Worm (Caenorhabditis elegans) whole organism, L4 larva: ENCODE measurements around the gene aqp-5.

Experiments
- F26F4.8 ChIP-seq: fragments of 200-800 bp; sonication (Bioruptor generic); conservative IDR thresholded peaks from 2 replicates; pipeline ENCODE4 v1.3.6; 2022; ENCODE audit warnings: missing genetic modification characterization, missing compliant biosample characterization
- F49E8.2 ChIP-seq: sonication (generic microtip); optimal IDR thresholded peaks from 2 replicates; lab custom pipeline; 2016; ENCODE audit warnings: missing compliant biosample characterization, mild to moderate bottlenecking, missing genetic modification characterization, borderline replicate concordance
- T26A8.4 ChIP-seq: fragments of 200-800 bp; sonication (Bioruptor generic); IDR thresholded peaks from 2 replicates; pipeline ENCODE4 v1.3.6; 2022; ENCODE audit warnings: missing genetic modification characterization, missing compliant biosample characterization
- Y75B8A.6 ChIP-seq: fragments of 200-800 bp; sonication (Bioruptor generic); IDR thresholded peaks from 2 replicates; pipeline ENCODE4 v1.3.6; 2022; ENCODE audit warnings: missing genetic modification reagents, missing genetic modification characterization, missing compliant biosample characterization
- ZK546.5 ChIP-seq, 2 experiments: sonication (generic microtip); optimal IDR thresholded peaks; 2 replicates each; lab custom pipeline; 2017; ENCODE audit warnings: missing biosample characterization in 2 of 2, missing genetic modification characterization in 2 of 2
- aha-1 ChIP-seq: fragments of 150-350 bp; peaks from one replicate; lab custom pipeline; 2014; ENCODE audit warnings: missing biosample characterization, missing genetic modification characterization
- aly-2 ChIP-seq: sonication (generic microtip); optimal IDR thresholded peaks from 2 replicates; lab custom pipeline; 2018; ENCODE audit warnings: missing biosample characterization, missing genetic modification characterization
- ama-1 ChIP-seq: fragments of 150-350 bp; optimal IDR thresholded peaks from 2 replicates; lab custom pipeline; 2014; ENCODE audit warnings: inconsistent platforms, mixed read lengths
- arid-1 ChIP-seq: fragments of 200-800 bp; sonication (Bioruptor generic); conservative IDR thresholded peaks from 2 replicates; pipeline ENCODE4 v1.3.6; 2022; ENCODE audit warnings: missing genetic modification reagents, missing genetic modification characterization, missing compliant biosample characterization
- attf-4 ChIP-seq: sonication (generic microtip); optimal IDR thresholded peaks from 3 replicates; lab custom pipeline; 2017; ENCODE audit warnings: missing biosample characterization, missing genetic modification characterization
- ceh-20 ChIP-seq: fragments of 200-800 bp; sonication (Bioruptor generic); IDR thresholded peaks from 2 replicates; pipeline ENCODE4 v1.3.6; 2022; ENCODE audit warnings: missing genetic modification reagents, missing genetic modification characterization, missing compliant biosample characterization
- ceh-28 ChIP-seq: fragments of 150-350 bp; optimal IDR thresholded peaks from 2 replicates; lab custom pipeline; 2014; ENCODE audit warnings: missing biosample characterization, missing genetic modification reagents, missing genetic modification characterization
- ceh-32 ChIP-seq: sonication (generic microtip); optimal IDR thresholded peaks from 2 replicates; lab custom pipeline; 2016; ENCODE audit warnings: mild to moderate bottlenecking, missing genetic modification characterization, missing compliant biosample characterization; ENCODE audit not compliant: poor library complexity
- ctbp-1 ChIP-seq: fragments of 200-800 bp; sonication (Bioruptor generic); IDR thresholded peaks from 2 replicates; pipeline ENCODE4 v1.3.6; 2022; ENCODE audit warnings: missing genetic modification reagents, missing genetic modification characterization, missing compliant biosample characterization
- daf-16 ChIP-seq, 3 experiments: sonication (generic microtip); optimal IDR thresholded peaks; 2 replicates each; lab custom pipeline; 2016 to 2017; ENCODE audit warnings: missing genetic modification characterization in 3 of 3, missing genetic modification reagents in 3 of 3, mild to moderate bottlenecking in 2 of 3, missing compliant biosample characterization in 2 of 3, missing biosample characterization in 1 of 3, moderate library complexity in 1 of 3
- daf-19 ChIP-seq: fragments of 200-800 bp; sonication (Bioruptor generic); conservative IDR thresholded peaks from 2 replicates; pipeline ENCODE4 v1.3.6; 2022; ENCODE audit warnings: missing genetic modification characterization, missing compliant biosample characterization
- dpl-1 ChIP-seq: fragments of 150-350 bp; optimal IDR thresholded peaks from 2 replicates; lab custom pipeline; 2014; ENCODE audit warnings: missing biosample characterization, missing genetic modification reagents, missing genetic modification characterization
- duxl-1 ChIP-seq: sonication (generic microtip); optimal IDR thresholded peaks from 2 replicates; lab custom pipeline; 2016; ENCODE audit warnings: mild to moderate bottlenecking, missing genetic modification characterization, moderate library complexity, missing compliant biosample characterization; ENCODE audit not compliant: poor library complexity
- dve-1 ChIP-seq: sonication (generic microtip); optimal IDR thresholded peaks from 2 replicates; lab custom pipeline; 2017; ENCODE audit warnings: antibody characterized with exemption, mild to moderate bottlenecking, missing genetic modification characterization, missing compliant biosample characterization; ENCODE audit not compliant: insufficient read depth
- egl-43 ChIP-seq: fragments of 200-800 bp; sonication (Bioruptor generic); IDR thresholded peaks from 2 replicates; pipeline ENCODE4 v1.3.6; 2022; ENCODE audit warnings: missing genetic modification reagents, missing genetic modification characterization, missing compliant biosample characterization
- fkh-10 ChIP-seq: fragments of 150-350 bp; optimal IDR thresholded peaks from 2 replicates; lab custom pipeline; 2014; ENCODE audit warnings: missing biosample characterization, missing genetic modification reagents, missing genetic modification characterization
- fos-1 ChIP-seq: fragments of 150-350 bp; optimal IDR thresholded peaks from 2 replicates; lab custom pipeline; 2014; ENCODE audit warnings: missing biosample characterization, missing genetic modification characterization
- hif-1 ChIP-seq, 2 experiments: sonication (generic microtip); optimal IDR thresholded peaks; 2 replicates each; lab custom pipeline; 2016 to 2017; ENCODE audit warnings: missing compliant biosample characterization in 2 of 2, missing genetic modification characterization in 2 of 2, missing genetic modification reagents in 2 of 2, missing genotype in 2 of 2, mild to moderate bottlenecking in 1 of 2
- hlh-30 ChIP-seq: sonication (generic microtip); optimal IDR thresholded peaks from 2 replicates; lab custom pipeline; 2017; ENCODE audit warnings: antibody characterized with exemption, mild to moderate bottlenecking, missing genetic modification characterization, missing compliant biosample characterization; ENCODE audit not compliant: insufficient read depth
- lin-1 ChIP-seq: fragments of 200-800 bp; sonication (Bioruptor generic); IDR thresholded peaks from 2 replicates; pipeline ENCODE4 v1.3.6; 2022; ENCODE audit warnings: missing genetic modification reagents, missing genetic modification characterization, missing compliant biosample characterization
- lin-29 ChIP-seq: fragments of 200-800 bp; sonication (Bioruptor generic); IDR thresholded peaks from 2 replicates; pipeline ENCODE4 v1.3.6; 2022; ENCODE audit warnings: missing genetic modification reagents, missing genetic modification characterization, missing compliant biosample characterization
- lir-3 ChIP-seq: sonication (generic microtip); optimal IDR thresholded peaks from 2 replicates; lab custom pipeline; 2016; ENCODE audit warnings: mild to moderate bottlenecking, missing genetic modification characterization, missing compliant biosample characterization
- lsy-2 ChIP-seq, 2 experiments: fragments of 150-350 bp in 1 of 2; sonication (generic microtip) in 1 of 2; optimal IDR thresholded peaks; 2 replicates each; lab custom pipeline; 2014 to 2017; ENCODE audit warnings: missing biosample characterization in 2 of 2, missing genetic modification characterization in 2 of 2
- mdt-29 ChIP-seq: fragments of 200-800 bp; sonication (Bioruptor generic); IDR thresholded peaks from 2 replicates; pipeline ENCODE4 v1.3.6; 2022; ENCODE audit warnings: missing genetic modification reagents, missing genetic modification characterization, missing compliant biosample characterization
- mes-2 ChIP-seq: sonication (generic microtip); optimal IDR thresholded peaks from 2 replicates; lab custom pipeline; 2016; ENCODE audit warnings: missing genotype, mild to moderate bottlenecking, missing genetic modification characterization, missing compliant biosample characterization; ENCODE audit not compliant: poor library complexity, severe bottlenecking
- mxl-3 ChIP-seq: fragments of 200-800 bp; sonication (Bioruptor generic); optimal IDR thresholded peaks from 2 replicates; lab custom pipeline; 2018; ENCODE audit warnings: mild to moderate bottlenecking, missing genetic modification characterization, missing compliant biosample characterization
- nhr-102 ChIP-seq: sonication (generic microtip); optimal IDR thresholded peaks from 2 replicates; lab custom pipeline; 2016; ENCODE audit warnings: mild to moderate bottlenecking, missing genetic modification characterization, moderate library complexity, missing compliant biosample characterization
- nhr-111 ChIP-seq: fragments of 200-800 bp; sonication (Bioruptor generic); optimal IDR thresholded peaks from 2 replicates; lab custom pipeline; 2018; ENCODE audit warnings: mild to moderate bottlenecking, missing genetic modification characterization, missing compliant biosample characterization
- nhr-237 ChIP-seq: sonication (generic microtip); optimal IDR thresholded peaks from 2 replicates; lab custom pipeline; 2017; ENCODE audit warnings: missing biosample characterization, missing genetic modification characterization
- nhr-28 ChIP-seq: fragments of 150-350 bp; optimal IDR thresholded peaks from 2 replicates; lab custom pipeline; 2014; ENCODE audit warnings: missing biosample characterization, missing genetic modification characterization
- nhr-48 ChIP-seq: sonication (generic microtip); optimal IDR thresholded peaks from 2 replicates; lab custom pipeline; 2016; ENCODE audit warnings: mild to moderate bottlenecking, missing genetic modification characterization, missing compliant biosample characterization
- nhr-77 ChIP-seq: fragments of 150-350 bp; optimal IDR thresholded peaks from 2 replicates; lab custom pipeline; 2014; ENCODE audit warnings: missing biosample characterization, missing genetic modification characterization
- pqm-1 ChIP-seq: sonication (generic microtip); optimal IDR thresholded peaks from 2 replicates; lab custom pipeline; 2017; ENCODE audit warnings: missing biosample characterization, missing genetic modification characterization
- rbr-2 ChIP-seq: sonication (generic microtip); optimal IDR thresholded peaks from 2 replicates; lab custom pipeline; 2016; ENCODE audit warnings: missing genotype, missing genetic modification characterization, missing compliant biosample characterization
- saeg-2 ChIP-seq: fragments of 200-800 bp; sonication (Bioruptor generic); IDR thresholded peaks from 2 replicates; pipeline ENCODE4 v1.3.6; 2022; ENCODE audit warnings: missing genetic modification reagents, missing genetic modification characterization, missing compliant biosample characterization
- snpc-1.2 ChIP-seq: fragments of 200-800 bp; sonication (Bioruptor generic); IDR thresholded peaks from 2 replicates; pipeline ENCODE4 v1.3.6; 2022; ENCODE audit warnings: missing genetic modification reagents, missing genetic modification characterization, missing compliant biosample characterization
- unc-130 ChIP-seq: sonication (generic microtip); optimal IDR thresholded peaks from 2 replicates; lab custom pipeline; 2016; ENCODE audit warnings: missing genetic modification reagents, missing genetic modification characterization, missing compliant biosample characterization
- unc-62 ChIP-seq, 3 experiments: fragments of 150-350 bp in 1 of 3; sonication (generic microtip); optimal IDR thresholded peaks in 2 of 3; peaks in 1 of 3; 1 replicate in 1 of 3; 2 replicates in 2 of 3; lab custom pipeline; 2014 to 2017; ENCODE audit warnings: missing biosample characterization in 3 of 3, missing genetic modification characterization in 3 of 3, missing genetic modification reagents in 3 of 3, missing genotype in 1 of 3
- zfp-3 ChIP-seq: fragments of 200-800 bp; sonication (Bioruptor generic); conservative IDR thresholded peaks from 2 replicates; pipeline ENCODE4 v1.3.6; 2022; ENCODE audit warnings: missing genetic modification reagents, missing genetic modification characterization, missing compliant biosample characterization
- ztf-11 ChIP-seq: fragments of 150-350 bp; optimal IDR thresholded peaks from 2 replicates; lab custom pipeline; 2014; ENCODE audit warnings: missing biosample characterization, missing genetic modification characterization

aqp-5 gene

ce11 chrV:10467104-10467503, 24.4 kb upstream of the aqp-5 start:
- TF ChIP-seq hlh-30: peak; percentile 71
- no peak for TF ChIP-seq fkh-10 (GFP tag; lab: Kevin White, UChicago)
- TF ChIP-seq nhr-111 (GFP tag; lab: Kevin White, UChicago): no peak
- no peak for TF ChIP-seq nhr-102
- no peak for TF ChIP-seq lir-3 (tag; lab: Kevin White, UChicago)
- no peak for TF ChIP-seq ctbp-1 (GFP tag; lab: Robert Waterston, UW)
- no peak for TF ChIP-seq T26A8.4 (GFP tag; lab: Robert Waterston, UW)
- TF ChIP-seq unc-130 (GFP tag; lab: Kevin White, UChicago): no peak
- TF ChIP-seq Y75B8A.6 (GFP tag; lab: Robert Waterston, UW): no peak
- TF ChIP-seq snpc-1.2 (GFP tag; lab: Robert Waterston, UW): no peak
- TF ChIP-seq mes-2 (tag; lab: Kevin White, UChicago): peak; percentile 2
- no peak for TF ChIP-seq rbr-2 (tag; lab: Kevin White, UChicago)
- no peak for TF ChIP-seq ceh-32 (tag; lab: Kevin White, UChicago)
- TF ChIP-seq ama-1 (lab: Kevin White, UChicago): peak; percentile 58
- no peak for TF ChIP-seq saeg-2 (GFP tag; lab: Robert Waterston, UW)
- no peak for TF ChIP-seq daf-16 (GFP tag; optimal IDR thresholded peaks at IDR 0.05; lab: Kevin White, UChicago)
- TF ChIP-seq daf-16 (tag; optimal IDR thresholded peaks at IDR 0.05; lab: Kevin White, UChicago): peak; percentile 15

ce11 chrV:10467659-10468058, 23.9 kb upstream of the aqp-5 start:
- TF ChIP-seq arid-1: no peak
- no peak for TF ChIP-seq unc-130 (GFP tag; lab: Kevin White, UChicago)
- peak in 1 of 2 experiments; percentile 90 for TF ChIP-seq unc-62 (GFP tag; optimal IDR thresholded peaks at IDR 0.05 in 1 of 2; lab: Kevin White, UChicago)
- TF ChIP-seq unc-62 (tag; optimal IDR thresholded peaks at IDR 0.05; lab: Kevin White, UChicago): no peak
- TF ChIP-seq aha-1 (tag; lab: Kevin White, UChicago): peak; percentile 13
- no peak for TF ChIP-seq dpl-1

ce11 chrV:10468190-10468589, 23.4 kb upstream of the aqp-5 start, which contains the start of gene egl-9:
TSS of gene egl-9 (plus strand) at chrV:10468517.
- TF ChIP-seq snpc-1.2 (GFP tag; lab: Robert Waterston, UW): no peak
- TF ChIP-seq ceh-28 (tag; lab: Kevin White, UChicago): no peak
- TF ChIP-seq nhr-28 (tag; lab: Kevin White, UChicago): peak; percentile 64
- 0 out of 2 replicates have a peak, but pooled peaks have one; percentile 48 for TF ChIP-seq ceh-20
- peak; percentile 78 to 98 for TF ChIP-seq hif-1 (tag; optimal IDR thresholded peaks at IDR 0.05; lab: Kevin White, UChicago)
- TF ChIP-seq mxl-3: peak; percentile 2
- peak; percentile 85 for TF ChIP-seq hlh-30
- TF ChIP-seq daf-16 (GFP tag; optimal IDR thresholded peaks at IDR 0.05; lab: Kevin White, UChicago): no peak
- TF ChIP-seq daf-16 (tag; optimal IDR thresholded peaks at IDR 0.05; lab: Kevin White, UChicago): peak; percentile 65
- TF ChIP-seq nhr-48 (tag; lab: Kevin White, UChicago): peak; percentile 53
- peak; percentile 7 for TF ChIP-seq nhr-102
- TF ChIP-seq lin-1: 0 out of 2 replicates have a peak, but pooled peaks have one; percentile 15
- TF ChIP-seq lin-29: no peak
- TF ChIP-seq ztf-11: no peak
- peak; percentile 51; the same call in 1 of the 2 replicates for TF ChIP-seq T26A8.4 (GFP tag; lab: Robert Waterston, UW)
- peak in 1 of 2 experiments; percentile 57 for TF ChIP-seq lsy-2 (tag; optimal IDR thresholded peaks at IDR 0.05; lab: Kevin White, UChicago)
- peak; percentile 33; the same call in 1 of the 2 replicates for TF ChIP-seq mdt-29 (GFP tag; lab: Robert Waterston, UW)
- peak; percentile 56 for TF ChIP-seq zfp-3 (GFP tag; lab: Robert Waterston, UW)
- TF ChIP-seq attf-4 (tag; lab: Kevin White, UChicago): no peak
- TF ChIP-seq nhr-77: peak; percentile 82
- TF ChIP-seq egl-43 (GFP tag; lab: Robert Waterston, UW): no peak
- no peak for TF ChIP-seq arid-1
- TF ChIP-seq nhr-237 (tag; lab: Kevin White, UChicago): no peak
- no peak for TF ChIP-seq aly-2
- no peak for TF ChIP-seq F49E8.2 (tag; lab: Kevin White, UChicago)
- TF ChIP-seq ZK546.5 (tag; optimal IDR thresholded peaks at IDR 0.05; lab: Kevin White, UChicago): no peak
- TF ChIP-seq pqm-1 (tag; lab: Kevin White, UChicago): peak; percentile 19
- no peak for TF ChIP-seq duxl-1 (tag; lab: Kevin White, UChicago)
- TF ChIP-seq fos-1 (tag; lab: Kevin White, UChicago): no peak
- no peak for TF ChIP-seq F26F4.8 (GFP tag; lab: Robert Waterston, UW)
- 0 out of 2 replicates have a peak, but pooled peaks have one; percentile 16 for TF ChIP-seq Y75B8A.6 (GFP tag; lab: Robert Waterston, UW)
- TF ChIP-seq daf-19: no peak
- peak; percentile 82 for TF ChIP-seq dve-1 (tag; lab: Kevin White, UChicago)
